Fruit fly (Drosophila melanogaster): Measurements from ENCODE around the gene CG12316.

Gene CG12316

dm6 chr3L:15158330-15159114 is 21.8 kb upstream of the CG12316 start, which contains the start of the genes Msh6 and Prp31 (continued):
- TF ChIP-seq CG5180 (GFP tag; optimal IDR thresholded peaks at IDR 0.05), result no peak
- TF ChIP-seq CG10366 (GFP tag; IDR thresholded peaks at IDR 0.05), result peak; percentile 64
- TF ChIP-seq Hmx (GFP tag; optimal IDR thresholded peaks at IDR 0.05), result peak; percentile 63
- TF ChIP-seq Hr51 (GFP tag; optimal IDR thresholded peaks at IDR 0.05), result peak in 1 of 2 experiments; percentile 73
- TF ChIP-seq CG8478 (optimal IDR thresholded peaks at IDR 0.05), result no peak
- peak; percentile 65 for TF ChIP-seq CG9437 (GFP tag; optimal IDR thresholded peaks at IDR 0.05)
- TF ChIP-seq CG7786 (GFP tag; optimal IDR thresholded peaks at IDR 0.05), result peak; percentile 77
- peak; percentile 71 for TF ChIP-seq ssp (GFP tag; IDR thresholded peaks at IDR 0.05)
- no peak for TF ChIP-seq bigmax (GFP tag; optimal IDR thresholded peaks at IDR 0.05)
- no peak for TF ChIP-seq eyg (GFP tag; optimal IDR thresholded peaks at IDR 0.05)
- TF ChIP-seq CG12104 (GFP tag; optimal IDR thresholded peaks at IDR 0.05), result peak; percentile 64
- TF ChIP-seq CG1233 (GFP tag; optimal IDR thresholded peaks at IDR 0.05), result peak; percentile 63
- no peak for TF ChIP-seq pfk (GFP tag; optimal IDR thresholded peaks at IDR 0.05)
- no peak for TF ChIP-seq Nf-YC (tag; optimal IDR thresholded peaks at IDR 0.05)
- TF ChIP-seq oc (tag; optimal IDR thresholded peaks at IDR 0.05), result no peak
- peak; percentile 73 for TF ChIP-seq fd3F (GFP tag; optimal IDR thresholded peaks at IDR 0.05)
- peak; percentile 24 for TF ChIP-seq Side (GFP tag; optimal IDR thresholded peaks at IDR 0.05)
- TF ChIP-seq jumu (GFP tag; optimal IDR thresholded peaks at IDR 0.05), result peak; percentile 50
- no peak for TF ChIP-seq hbn (GFP tag; IDR thresholded peaks at IDR 0.05; ENCODE audit: partially characterized antibody)
- peak; percentile 47; the same call in 1 of the 2 replicates for TF ChIP-seq dimm (GFP tag; IDR thresholded peaks at IDR 0.05)
- TF ChIP-seq tup (GFP tag; optimal IDR thresholded peaks at IDR 0.05), result no peak
- TF ChIP-seq Oli (tag; optimal IDR thresholded peaks at IDR 0.05), result peak; percentile 78
- TF ChIP-seq Sin3A (optimal IDR thresholded peaks at IDR 0.05), result no peak
- TF ChIP-seq E2f2 (GFP tag; IDR thresholded peaks at IDR 0.05), result peak; percentile 73
- no peak for TF ChIP-seq CG15479 (GFP tag; optimal IDR thresholded peaks at IDR 0.05)
- peak; percentile 70 for TF ChIP-seq Atf-2 (GFP tag; optimal IDR thresholded peaks at IDR 0.05)
- no peak for TF ChIP-seq CG6175 (GFP tag; IDR thresholded peaks at IDR 0.05)
- TF ChIP-seq ind (GFP tag; optimal IDR thresholded peaks at IDR 0.05), result peak; percentile 79
- peak; percentile 55; the same call in 1 of the 2 replicates for TF ChIP-seq CG14014 (GFP tag; IDR thresholded peaks at IDR 0.05)
- TF ChIP-seq phol (tag; optimal IDR thresholded peaks at IDR 0.05), result peak; percentile 87
- peak; percentile 52 for TF ChIP-seq CG10654 (GFP tag; optimal IDR thresholded peaks at IDR 0.05)
- TF ChIP-seq Atf3 (GFP tag; optimal IDR thresholded peaks at IDR 0.05), result peak; percentile 37
- peak; percentile 92 for TF ChIP-seq CoRest (tag; optimal IDR thresholded peaks at IDR 0.05)
- TF ChIP-seq exex (tag; optimal IDR thresholded peaks at IDR 0.05), result no peak
- peak; percentile 80 for TF ChIP-seq Xbp1 (GFP tag; optimal IDR thresholded peaks at IDR 0.05)
- TF ChIP-seq CG7987 (GFP tag; optimal IDR thresholded peaks at IDR 0.05), result no peak
- TF ChIP-seq CG17912 (GFP tag; optimal IDR thresholded peaks at IDR 0.05), result no peak
- TF ChIP-seq crol (GFP tag; IDR thresholded peaks at IDR 0.05), result no peak
- peak; percentile 38 for TF ChIP-seq CG10462 (GFP tag; optimal IDR thresholded peaks at IDR 0.05)
- no peak for TF ChIP-seq her (GFP tag; optimal IDR thresholded peaks at IDR 0.05)
- no peak for TF ChIP-seq peb (GFP tag; IDR thresholded peaks at IDR 0.05)
- peak; percentile 3 for TF ChIP-seq dm (GFP tag; optimal IDR thresholded peaks at IDR 0.05)
- TF ChIP-seq lilli (GFP tag; optimal IDR thresholded peaks at IDR 0.05), result peak; percentile 72
- peak; percentile 32 for TF ChIP-seq pzg (GFP tag; optimal IDR thresholded peaks at IDR 0.05)
- TF ChIP-seq Myb (GFP tag; optimal IDR thresholded peaks at IDR 0.05), result peak; percentile 44
- peak; percentile 30 for TF ChIP-seq Dek (tag; optimal IDR thresholded peaks at IDR 0.05)
- TF ChIP-seq Ptx1 (GFP tag; IDR thresholded peaks at IDR 0.05), result peak; percentile 42; the same call in 1 of the 2 replicates
- peak; percentile 84 for TF ChIP-seq CG2678 (tag; optimal IDR thresholded peaks at IDR 0.05)
- TF ChIP-seq CG7372 (GFP tag; IDR thresholded peaks at IDR 0.05), result peak; percentile 64
- TF ChIP-seq gfzf (GFP tag; optimal IDR thresholded peaks at IDR 0.05), result peak; percentile 79
